Fruit fly (Drosophila melanogaster): ENCODE results near the gene Efa6.

- TF ChIP-seq GATAd (GFP tag; optimal IDR thresholded peaks at IDR 0.05): no peak
- no peak for TF ChIP-seq sv (GFP tag; optimal IDR thresholded peaks at IDR 0.05)
- peak in 1 of 2 experiments; percentile 8 for TF ChIP-seq foxo (GFP tag; optimal IDR thresholded peaks at IDR 0.05)
- TF ChIP-seq Hnf4 (GFP tag; optimal IDR thresholded peaks at IDR 0.05): peak; percentile 11
These were observed 40.0 kb upstream of the Efa6 start, which contains the start of gene AdipoR for dm6 chr3R:22547585-22548022.
